Fruit fly (Drosophila melanogaster) whole organism, embryonic: ENCODE results near the gene CG42554.
A peak's percentile ranks its signal among the peaks of the same experiment; 100 is the strongest.

Source experiments
- Ada2b ChIP-seq: fragments of 200-800 bp; sonication (Bioruptor generic); IDR thresholded peaks from 2 replicates; pipeline ENCODE4 v1.3.6; 2022; ENCODE audit warnings: missing biosample characterization, missing genetic modification characterization
- Bgb ChIP-seq: fragments of 200-800 bp; sonication (Bioruptor generic); IDR thresholded peaks from 2 replicates; pipeline ENCODE4 v1.3.6; 2022; ENCODE audit warnings: missing biosample characterization, missing genetic modification characterization; ENCODE audit not compliant: partially characterized antibody
- Blimp-1 ChIP-seq: fragments of 200-800 bp; sonication (Bioruptor generic); optimal IDR thresholded peaks from 3 replicates; lab custom pipeline; 2018; ENCODE audit warnings: missing biosample characterization, missing genetic modification characterization, mild to moderate bottlenecking, moderate library complexity, missing genetic modification reagents
- CG10267 ChIP-seq: fragments of 200-800 bp; sonication (Bioruptor generic); optimal IDR thresholded peaks from 2 replicates; lab custom pipeline; 2018; ENCODE audit warnings: missing biosample characterization, mild to moderate bottlenecking, missing genetic modification characterization, moderate library complexity
- CG11723 ChIP-seq: fragments of 200-800 bp; sonication (Bioruptor generic); optimal IDR thresholded peaks from 2 replicates; lab custom pipeline; 2017; ENCODE audit warnings: missing biosample characterization, mild to moderate bottlenecking, missing genetic modification characterization
- CG12659 ChIP-seq: fragments of 200-800 bp; sonication (Bioruptor generic); optimal IDR thresholded peaks from 3 replicates; lab custom pipeline; 2017; ENCODE audit warnings: mild to moderate bottlenecking, missing biosample characterization, missing genetic modification reagents, missing genetic modification characterization
- CG13287 ChIP-seq: fragments of 200-800 bp; sonication (Bioruptor generic); IDR thresholded peaks from 2 replicates; pipeline ENCODE4 v1.3.6; 2022; ENCODE audit warnings: missing biosample characterization, missing genetic modification characterization; ENCODE audit not compliant: partially characterized antibody
- CG13624 ChIP-seq: fragments of 200-800 bp; sonication (Bioruptor generic); optimal IDR thresholded peaks from 2 replicates; lab custom pipeline; 2016; ENCODE audit warnings: missing biosample characterization, missing genetic modification characterization
- CG14710 ChIP-seq: fragments of 200-800 bp; sonication (Bioruptor generic); optimal IDR thresholded peaks from 3 replicates; lab custom pipeline; 2019; ENCODE audit warnings: missing biosample characterization, mild to moderate bottlenecking, missing genetic modification characterization, moderate library complexity
- CG15479 ChIP-seq: fragments of 200-800 bp; sonication (Bioruptor generic); optimal IDR thresholded peaks from 3 replicates; lab custom pipeline; 2019; ENCODE audit warnings: missing biosample characterization, mild to moderate bottlenecking, missing genetic modification characterization, moderate library complexity
- CG15514 ChIP-seq: fragments of 200-800 bp; sonication (Bioruptor generic); optimal IDR thresholded peaks from 3 replicates; lab custom pipeline; 2017; ENCODE audit warnings: missing biosample characterization, missing genetic modification characterization, mild to moderate bottlenecking, moderate library complexity, missing genetic modification reagents
- CG17361 ChIP-seq: fragments of 200-800 bp; sonication (Bioruptor generic); IDR thresholded peaks from 3 replicates; pipeline ENCODE4 v1.3.6; 2022; ENCODE audit warnings: missing biosample characterization, missing genetic modification characterization
- CG17802 ChIP-seq: fragments of 200-800 bp; sonication (Bioruptor generic); optimal IDR thresholded peaks from 2 replicates; lab custom pipeline; 2018; ENCODE audit warnings: missing biosample characterization, mild to moderate bottlenecking, missing genetic modification characterization, moderate library complexity
- CG17829 ChIP-seq: fragments of 200-800 bp; optimal IDR thresholded peaks from 2 replicates; lab custom pipeline; 2019; ENCODE audit warnings: missing biosample characterization, mild to moderate bottlenecking, missing genetic modification characterization, moderate library complexity
- CG18599 ChIP-seq: fragments of 200-800 bp; sonication (Bioruptor generic); optimal IDR thresholded peaks from 3 replicates; lab custom pipeline; 2017; ENCODE audit warnings: missing biosample characterization, missing genetic modification characterization, mild to moderate bottlenecking, moderate library complexity, missing genetic modification reagents
- CG18764 ChIP-seq: fragments of 200-800 bp; sonication (Bioruptor generic); optimal IDR thresholded peaks from 3 replicates; lab custom pipeline; 2016; ENCODE audit warnings: missing biosample characterization, missing genetic modification characterization
- CG2129 ChIP-seq: fragments of 200-800 bp; sonication (Bioruptor generic); IDR thresholded peaks from 2 replicates; pipeline ENCODE4 v1.3.6; 2022; ENCODE audit warnings: missing biosample characterization, missing genetic modification characterization; ENCODE audit not compliant: partially characterized antibody
- CG30403 ChIP-seq: fragments of 200-800 bp; sonication (Bioruptor generic); optimal IDR thresholded peaks from 3 replicates; lab custom pipeline; 2016; ENCODE audit warnings: missing biosample characterization, missing genetic modification characterization
- CG34224 ChIP-seq: fragments of 200-800 bp; sonication (Bioruptor generic); IDR thresholded peaks from 3 replicates; pipeline ENCODE4 v1.3.6; 2022; ENCODE audit warnings: missing biosample characterization, missing genetic modification characterization; ENCODE audit not compliant: partially characterized antibody
- CG3995 ChIP-seq: fragments of 200-800 bp; sonication (Bioruptor generic); optimal IDR thresholded peaks from 3 replicates; lab custom pipeline; 2016; ENCODE audit warnings: missing biosample characterization, missing genetic modification characterization
- CG5180 ChIP-seq: fragments of 200-800 bp; sonication (Bioruptor generic); optimal IDR thresholded peaks from 3 replicates; lab custom pipeline; 2017; ENCODE audit warnings: missing biosample characterization, missing genetic modification characterization, mild to moderate bottlenecking, moderate library complexity, missing genetic modification reagents
- CG6813 ChIP-seq: fragments of 200-800 bp; sonication (Bioruptor generic); optimal IDR thresholded peaks from 2 replicates; lab custom pipeline; 2017; ENCODE audit warnings: missing biosample characterization, missing genetic modification characterization, mild to moderate bottlenecking, moderate library complexity, missing genetic modification reagents
- CG7271 ChIP-seq: fragments of 200-800 bp; sonication (Bioruptor generic); optimal IDR thresholded peaks from 2 replicates; lab custom pipeline; 2018; ENCODE audit warnings: missing biosample characterization, mild to moderate bottlenecking, missing genetic modification characterization, moderate library complexity
- Ets65A ChIP-seq: fragments of 200-800 bp; sonication (Bioruptor generic); peaks from one replicate; lab custom pipeline; 2016; ENCODE audit warnings: missing biosample characterization, missing genetic modification characterization
- Gug ChIP-seq: fragments of 200-800 bp; sonication (Bioruptor generic); IDR thresholded peaks from 4 replicates; pipeline ENCODE4 v1.3.6; 2022; ENCODE audit warnings: missing biosample characterization, missing genetic modification characterization
- HmgD ChIP-seq: fragments of 200-800 bp; sonication (Bioruptor generic); optimal IDR thresholded peaks from 3 replicates; lab custom pipeline; 2016; ENCODE audit warnings: missing biosample characterization, missing genetic modification characterization
- Hr3 ChIP-seq: fragments of 200-800 bp; sonication (Bioruptor generic); optimal IDR thresholded peaks from 3 replicates; lab custom pipeline; 2016; ENCODE audit warnings: missing biosample characterization, missing genetic modification characterization
- Med ChIP-seq: fragments of 200-800 bp; sonication (Bioruptor generic); peaks from one replicate; lab custom pipeline; 2016; ENCODE audit warnings: missing biosample characterization, missing genetic modification characterization, mild to moderate bottlenecking, inconsistent platforms, moderate library complexity
- Mrtf ChIP-seq: fragments of 200-800 bp; sonication (Bioruptor generic); IDR thresholded peaks from 3 replicates; pipeline ENCODE4 v1.3.6; 2022; ENCODE audit warnings: missing biosample characterization, missing genetic modification characterization
- NC2β ChIP-seq: fragments of 200-800 bp; sonication (Bioruptor generic); optimal IDR thresholded peaks from 2 replicates; lab custom pipeline; 2016; ENCODE audit warnings: missing biosample characterization, missing genetic modification characterization
- Nf-YC ChIP-seq: fragments of 200-800 bp; optimal IDR thresholded peaks from 3 replicates; lab custom pipeline; 2019; ENCODE audit warnings: missing biosample characterization, mild to moderate bottlenecking, missing genetic modification characterization, moderate library complexity
- Opbp ChIP-seq: fragments of 200-800 bp; sonication (Bioruptor generic); IDR thresholded peaks from 3 replicates; pipeline ENCODE4 v1.3.6; 2022; ENCODE audit warnings: missing biosample characterization, missing genetic modification characterization; ENCODE audit not compliant: partially characterized antibody
- Six4 ChIP-seq: fragments of 200-800 bp; sonication (Bioruptor generic); optimal IDR thresholded peaks from 2 replicates; lab custom pipeline; 2016; ENCODE audit warnings: missing biosample characterization, missing genetic modification characterization
- Sry-β ChIP-seq: fragments of 200-800 bp; sonication (Bioruptor generic); optimal IDR thresholded peaks from 2 replicates; lab custom pipeline; 2018; ENCODE audit warnings: missing biosample characterization, mild to moderate bottlenecking, missing genetic modification characterization, moderate library complexity
- Stat92E ChIP-seq, 3 experiments: fragments of >200 bp in 2 of 3; fragments of 200-800 bp in 1 of 3; sonication (Bioruptor generic) in 1 of 3; optimal IDR thresholded peaks; 2 replicates each; lab custom pipeline; 2017 to 2019; ENCODE audit warnings: missing biosample characterization in 3 of 3, missing genetic modification characterization in 3 of 3, mild to moderate bottlenecking in 1 of 3, moderate library complexity in 1 of 3
- ap ChIP-seq: fragments of 200-800 bp; sonication (Bioruptor generic); IDR thresholded peaks from 2 replicates; pipeline ENCODE4 v1.3.6; 2022; ENCODE audit warnings: missing biosample characterization, missing genetic modification characterization
- crc ChIP-seq: fragments of 200-800 bp; sonication (Bioruptor generic); optimal IDR thresholded peaks from 2 replicates; lab custom pipeline; 2016; ENCODE audit warnings: missing biosample characterization, missing genetic modification characterization
- dpn ChIP-seq, 2 experiments: fragments of 200-800 bp; sonication (Bioruptor generic); optimal IDR thresholded peaks; 3 replicates each; lab custom pipeline; 2016; ENCODE audit warnings: missing biosample characterization in 2 of 2, missing genetic modification characterization in 2 of 2
- dysf ChIP-seq: fragments of 200-800 bp; sonication (Bioruptor generic); IDR thresholded peaks from 3 replicates; pipeline ENCODE4 v1.3.6; 2022; ENCODE audit warnings: missing biosample characterization, missing genetic modification characterization
- ems ChIP-seq: fragments of 200-800 bp; sonication (Bioruptor generic); optimal IDR thresholded peaks from 3 replicates; lab custom pipeline; 2016; ENCODE audit warnings: missing biosample characterization, missing genetic modification characterization
- gfzf ChIP-seq: fragments of 200-800 bp; sonication (Bioruptor generic); optimal IDR thresholded peaks from 2 replicates; lab custom pipeline; 2016; ENCODE audit warnings: missing biosample characterization, mild to moderate bottlenecking, missing genetic modification characterization, moderate library complexity
- hkb ChIP-seq, 2 experiments: fragments of 200-800 bp in 1 of 2; fragments of >200 bp in 1 of 2; sonication (Bioruptor generic) in 1 of 2; IDR thresholded peaks in 1 of 2; optimal IDR thresholded peaks in 1 of 2; 2 replicates each; pipeline versions ENCODE4 v1.3.6 to Lab custom; 2017 to 2022; ENCODE audit warnings: missing biosample characterization in 1 of 2, missing genetic modification characterization in 1 of 2
- ind ChIP-seq: fragments of 200-800 bp; sonication (Bioruptor generic); optimal IDR thresholded peaks from 3 replicates; lab custom pipeline; 2016; ENCODE audit warnings: missing biosample characterization, missing genetic modification characterization
- kay ChIP-seq: fragments of 200-800 bp; sonication (Bioruptor generic); optimal IDR thresholded peaks from 2 replicates; lab custom pipeline; 2016; ENCODE audit warnings: missing biosample characterization, missing genetic modification characterization
- lab ChIP-seq: fragments of 200-800 bp; sonication (Bioruptor generic); optimal IDR thresholded peaks from 3 replicates; lab custom pipeline; 2017; ENCODE audit warnings: missing biosample characterization, missing genetic modification characterization, mild to moderate bottlenecking, moderate library complexity, missing genetic modification reagents
- pho ChIP-seq: fragments of 200-800 bp; sonication (Bioruptor generic); optimal IDR thresholded peaks from 2 replicates; lab custom pipeline; 2016; ENCODE audit warnings: missing biosample characterization, missing genetic modification characterization
- pum ChIP-seq: fragments of 200-800 bp; sonication (Bioruptor generic); optimal IDR thresholded peaks from 2 replicates; lab custom pipeline; 2016; ENCODE audit warnings: missing biosample characterization, missing genetic modification characterization
- sens ChIP-seq: fragments of 200-800 bp; sonication (Bioruptor generic); peaks from one replicate; lab custom pipeline; 2016; ENCODE audit warnings: missing biosample characterization, missing genetic modification characterization

Gene CG42554

dm6 chr3L:872389-872972 lies 37.0 kb downstream of the CG42554 start (continued):
- peak; percentile 47 for TF ChIP-seq pho (GFP tag; lab: Kevin White, UChicago)
- TF ChIP-seq CG13624 (GFP tag; lab: Kevin White, UChicago) = peak; percentile 66
- TF ChIP-seq Hr3 (GFP tag; lab: Kevin White, UChicago) = peak; percentile 40
- TF ChIP-seq CG17361 (GFP tag; lab: Robert Waterston, UW) = peak; percentile 71; the same call in 2 of the 3 replicates
- TF ChIP-seq Nf-YC (tag; lab: Kevin White, UChicago) = peak; percentile 44
- peak; percentile 71 for TF ChIP-seq Bgb
- peak; percentile 79 for TF ChIP-seq CG13287 (GFP tag; lab: Robert Waterston, UW)
- no peak for TF ChIP-seq ems
- peak; percentile 20 for TF ChIP-seq gfzf
- TF ChIP-seq kay = peak; percentile 27
- TF ChIP-seq crc (GFP tag; lab: Kevin White, UChicago) = no peak
- TF ChIP-seq CG2129 (GFP tag; lab: Robert Waterston, UW) = peak; percentile 64
- peak; percentile 9 for TF ChIP-seq CG10267 (tag; lab: Kevin White, UChicago)
- TF ChIP-seq CG17829 (tag; lab: Kevin White, UChicago) = peak; percentile 45
- no peak; the same call in 2 of the 3 replicates for TF ChIP-seq Opbp (GFP tag; lab: Robert Waterston, UW)
- TF ChIP-seq Med = peak; percentile 83
- TF ChIP-seq CG6813 = no peak
- peak; percentile 78 for TF ChIP-seq CG3995 (GFP tag; lab: Kevin White, UChicago)
- no peak for TF ChIP-seq CG15479
- peak; percentile 45 for TF ChIP-seq CG14710
- peak; percentile 49 for TF ChIP-seq ind (GFP tag; lab: Kevin White, UChicago)
- no peak for TF ChIP-seq CG11723 (GFP tag; lab: Kevin White, UChicago)
- TF ChIP-seq dysf (GFP tag; lab: Robert Waterston, UW) = peak; percentile 55; the same call in 1 of the 3 replicates
- TF ChIP-seq CG18599 (GFP tag; lab: Kevin White, UChicago) = peak; percentile 2
- peak; percentile 76 for TF ChIP-seq Sry-β (GFP tag; lab: Kevin White, UChicago)
- peak; percentile 73 for TF ChIP-seq hkb (optimal IDR thresholded peaks at IDR 0.05; lab: Kevin White, UChicago)
- TF ChIP-seq hkb (GFP tag; IDR thresholded peaks at IDR 0.05; lab: Robert Waterston, UW) = no peak
- TF ChIP-seq lab (GFP tag; lab: Kevin White, UChicago) = peak; percentile 30
- TF ChIP-seq CG17802 (tag; lab: Kevin White, UChicago) = no peak
- peak; percentile 48 for TF ChIP-seq pum (GFP tag; lab: Kevin White, UChicago)
- peak; percentile 67 for TF ChIP-seq HmgD (GFP tag; lab: Kevin White, UChicago)
- peak; percentile 70 for TF ChIP-seq CG30403 (GFP tag; lab: Kevin White, UChicago)
- peak; percentile 40 for TF ChIP-seq Six4 (GFP tag; lab: Kevin White, UChicago)
- peak; percentile 26 for TF ChIP-seq CG15514
- TF ChIP-seq CG34224 (GFP tag; lab: Robert Waterston, UW) = peak; percentile 71
- TF ChIP-seq Stat92E (GFP tag; optimal IDR thresholded peaks at IDR 0.05; lab: Kevin White, UChicago) = no peak
- TF ChIP-seq CG5180 = no peak
- TF ChIP-seq NC2β (GFP tag; lab: Kevin White, UChicago) = no peak
- peak; percentile 19 for TF ChIP-seq CG12659 (GFP tag; lab: Kevin White, UChicago)
- TF ChIP-seq Gug = peak; percentile 54; the same call in 2 of the 4 replicates
- TF ChIP-seq sens (GFP tag; lab: Kevin White, UChicago) = peak; percentile 79
- peak; percentile 92 for TF ChIP-seq Ets65A (GFP tag; lab: Kevin White, UChicago)
- no peak for TF ChIP-seq CG7271
- TF ChIP-seq Mrtf = no peak
- TF ChIP-seq Blimp-1 = peak; percentile 45
- TF ChIP-seq CG18764 = no peak
- 0 out of 2 replicates have a peak, but pooled peaks have one; percentile 14 for TF ChIP-seq Ada2b (GFP tag; lab: Robert Waterston, UW)
- no peak for TF ChIP-seq ap (GFP tag; lab: Robert Waterston, UW)
- peak; percentile 28 to 45 for TF ChIP-seq dpn (GFP tag; optimal IDR thresholded peaks at IDR 0.05; lab: Kevin White, UChicago)
